Fruit fly (Drosophila melanogaster): ENCODE measurements around the gene ome.
A peak's percentile ranks its signal among the peaks of the same experiment; 100 is the strongest.

Gene ome

dm6 chr3L:14657485-14658054 is 15.1 kb upstream of the ome start:
- peak; percentile 68 for TF ChIP-seq CG12769 (tag; optimal IDR thresholded peaks at IDR 0.05)
- TF ChIP-seq NK7.1 (GFP tag; optimal IDR thresholded peaks at IDR 0.05), result no peak
- peak; percentile 58 for TF ChIP-seq Ets65A (GFP tag)
- no peak for TF ChIP-seq CG18619 (GFP tag; optimal IDR thresholded peaks at IDR 0.05)
- no peak for TF ChIP-seq CG8765 (GFP tag; IDR thresholded peaks at IDR 0.05)
- no peak for TF ChIP-seq cato (GFP tag; optimal IDR thresholded peaks at IDR 0.05; ENCODE audit: borderline replicate concordance)
- TF ChIP-seq Hr3 (GFP tag; optimal IDR thresholded peaks at IDR 0.05), result no peak
- no peak for TF ChIP-seq CG1233 (GFP tag; optimal IDR thresholded peaks at IDR 0.05)
- no peak for TF ChIP-seq CG3726 (GFP tag; IDR thresholded peaks at IDR 0.05)
- 0 out of 4 replicates have a peak, but pooled peaks have one; percentile 53 for TF ChIP-seq chinmo (GFP tag; IDR thresholded peaks at IDR 0.05; ENCODE audit: partially characterized antibody)
- no peak for TF ChIP-seq crol (GFP tag; IDR thresholded peaks at IDR 0.05)
- TF ChIP-seq sens (GFP tag), result peak; percentile 47
- no peak for TF ChIP-seq Sox100B (GFP tag; optimal IDR thresholded peaks at IDR 0.05)
- TF ChIP-seq corto (GFP tag; optimal IDR thresholded peaks at IDR 0.05), result no peak
- TF ChIP-seq gcm (GFP tag; optimal IDR thresholded peaks at IDR 0.05), result no peak
- no peak for TF ChIP-seq CG6683 (GFP tag; optimal IDR thresholded peaks at IDR 0.05)
- no peak for TF ChIP-seq CG17186 (GFP tag; optimal IDR thresholded peaks at IDR 0.05)
- TF ChIP-seq CG13894 (tag; optimal IDR thresholded peaks at IDR 0.05), result peak; percentile 51
- no peak for TF ChIP-seq unpg (GFP tag; optimal IDR thresholded peaks at IDR 0.05)
- no peak for TF ChIP-seq CG12236 (GFP tag; optimal IDR thresholded peaks at IDR 0.05)
- no peak for TF ChIP-seq ac (GFP tag; optimal IDR thresholded peaks at IDR 0.05)
- no peak for TF ChIP-seq Drgx (GFP tag; IDR thresholded peaks at IDR 0.05)
- peak in 1 of 2 experiments; percentile 6 for TF ChIP-seq Hr51 (GFP tag; optimal IDR thresholded peaks at IDR 0.05)
- peak; percentile 85 for TF ChIP-seq Awh (GFP tag; IDR thresholded peaks at IDR 0.05)
- TF ChIP-seq CG12071 (GFP tag; optimal IDR thresholded peaks at IDR 0.05), result no peak
- TF ChIP-seq gcm2 (GFP tag; optimal IDR thresholded peaks at IDR 0.05), result no peak
- TF ChIP-seq CG7372 (GFP tag; IDR thresholded peaks at IDR 0.05), result 0 out of 2 replicates have a peak, but pooled peaks have one; percentile 15
- TF ChIP-seq zfh1 (GFP tag; IDR thresholded peaks at IDR 0.05), result peak; percentile 8; the same call in 1 of the 3 replicates
- no peak for TF ChIP-seq Doc2 (GFP tag; IDR thresholded peaks at IDR 0.05)
- TF ChIP-seq CG2889 (GFP tag; IDR thresholded peaks at IDR 0.05), result no peak
- TF ChIP-seq mld (GFP tag; IDR thresholded peaks at IDR 0.05; ENCODE audit: partially characterized antibody), result no peak
- no peak for TF ChIP-seq cad (GFP tag; optimal IDR thresholded peaks at IDR 0.05)
- TF ChIP-seq CG8290 (GFP tag; optimal IDR thresholded peaks at IDR 0.05), result no peak
- peak in 1 of 2 experiments; percentile 20 for TF ChIP-seq CG8290 (tag; optimal IDR thresholded peaks at IDR 0.05)
- TF ChIP-seq caup (GFP tag; optimal IDR thresholded peaks at IDR 0.05; ENCODE audit: severe bottlenecking), result peak; percentile 13
- TF ChIP-seq lab (GFP tag; optimal IDR thresholded peaks at IDR 0.05), result peak; percentile 69
- TF ChIP-seq pan (optimal IDR thresholded peaks at IDR 0.05), result no peak
- TF ChIP-seq pan (GFP tag; optimal IDR thresholded peaks at IDR 0.05 in 1 of 2, IDR thresholded peaks at IDR 0.05 in 1 of 2), result peak in 1 of 2 experiments; percentile 11
- no peak for TF ChIP-seq run (tag; optimal IDR thresholded peaks at IDR 0.05)
- peak; percentile 7 for TF ChIP-seq dmrt99B (tag; optimal IDR thresholded peaks at IDR 0.05)
- no peak for TF ChIP-seq gem (tag; optimal IDR thresholded peaks at IDR 0.05)
- peak; percentile 72 for TF ChIP-seq sd (tag; optimal IDR thresholded peaks at IDR 0.05)
- TF ChIP-seq CG17612 (GFP tag; IDR thresholded peaks at IDR 0.05), result 0 out of 2 replicates have a peak, but pooled peaks have one; percentile 5
- TF ChIP-seq CG11723 (GFP tag; optimal IDR thresholded peaks at IDR 0.05), result no peak
- peak; percentile 73 for TF ChIP-seq Med (GFP tag)
- 0 out of 2 replicates have a peak, but pooled peaks have one; percentile 14 for TF ChIP-seq vvl (GFP tag; IDR thresholded peaks at IDR 0.05)
- no peak for TF ChIP-seq CG8478 (optimal IDR thresholded peaks at IDR 0.05)
- TF ChIP-seq CG5180 (GFP tag; optimal IDR thresholded peaks at IDR 0.05), result no peak
- no peak for TF ChIP-seq tio (GFP tag; optimal IDR thresholded peaks at IDR 0.05)
- TF ChIP-seq Fer3 (tag; optimal IDR thresholded peaks at IDR 0.05), result no peak
- TF ChIP-seq Hand (GFP tag; optimal IDR thresholded peaks at IDR 0.05), result no peak

All from whole organism, embryonic.